Fruit fly (Drosophila melanogaster) whole organism, embryonic: ENCODE data around the gene CG4594.

ENCODE experiments used
- CG11723 ChIP-seq: fragments of 200-800 bp; sonication (Bioruptor generic); optimal IDR thresholded peaks from 2 replicates; lab custom pipeline; 2017; ENCODE audit warnings: missing biosample characterization, mild to moderate bottlenecking, missing genetic modification characterization
- CG1233 ChIP-seq: fragments of 200-800 bp; sonication (Bioruptor generic); optimal IDR thresholded peaks from 4 replicates; lab custom pipeline; 2018; ENCODE audit warnings: missing biosample characterization, mild to moderate bottlenecking, missing genetic modification characterization
- CG13296 ChIP-seq: fragments of 200-800 bp; sonication (Bioruptor generic); optimal IDR thresholded peaks from 3 replicates; lab custom pipeline; 2018; ENCODE audit warnings: missing biosample characterization, mild to moderate bottlenecking, missing genetic modification characterization
- CG13424 ChIP-seq: fragments of 200-800 bp; sonication (Bioruptor generic); optimal IDR thresholded peaks from 2 replicates; lab custom pipeline; 2019; ENCODE audit warnings: missing biosample characterization, mild to moderate bottlenecking, missing genetic modification characterization, moderate library complexity
- CG13894 ChIP-seq: fragments of 200-800 bp; sonication (Bioruptor generic); optimal IDR thresholded peaks from 3 replicates; lab custom pipeline; 2018; ENCODE audit warnings: missing biosample characterization, mild to moderate bottlenecking, missing genetic modification characterization, moderate library complexity
- CG14441 ChIP-seq: fragments of 200-800 bp; sonication (Bioruptor generic); IDR thresholded peaks from 2 replicates; pipeline ENCODE4 v1.3.6; 2022; ENCODE audit warnings: missing biosample characterization, missing genetic modification characterization
- CG15696 ChIP-seq: fragments of 200-800 bp; sonication (Bioruptor generic); optimal IDR thresholded peaks from 2 replicates; lab custom pipeline; 2019; ENCODE audit warnings: missing biosample characterization, mild to moderate bottlenecking, missing genetic modification characterization, moderate library complexity
- CG1603 ChIP-seq: fragments of 200-800 bp; sonication (Bioruptor generic); optimal IDR thresholded peaks from 2 replicates; lab custom pipeline; 2019; ENCODE audit warnings: missing biosample characterization, mild to moderate bottlenecking, missing genetic modification characterization, moderate library complexity
- CG16863 ChIP-seq: fragments of 200-800 bp; sonication (Bioruptor generic); optimal IDR thresholded peaks from 3 replicates; lab custom pipeline; 2016; ENCODE audit warnings: missing biosample characterization, missing genetic modification characterization
- CG17568 ChIP-seq: fragments of 200-800 bp; sonication (Bioruptor generic); optimal IDR thresholded peaks from 2 replicates; lab custom pipeline; 2018; ENCODE audit warnings: missing biosample characterization, mild to moderate bottlenecking, missing genetic modification characterization, moderate library complexity
- CG2199 ChIP-seq: fragments of 200-800 bp; sonication (Bioruptor generic); IDR thresholded peaks from 3 replicates; pipeline ENCODE4 v1.3.6; 2022; ENCODE audit warnings: missing biosample characterization, missing genetic modification characterization
- CG2889 ChIP-seq: fragments of 200-800 bp; sonication (Bioruptor generic); IDR thresholded peaks from 3 replicates; pipeline ENCODE4 v1.3.6; 2022; ENCODE audit warnings: missing biosample characterization, missing genetic modification characterization
- CG32532 ChIP-seq: fragments of 200-800 bp; sonication (Bioruptor generic); IDR thresholded peaks from 2 replicates; pipeline ENCODE4 v1.3.6; 2022; ENCODE audit warnings: missing biosample characterization, missing genetic modification characterization
- CG3726 ChIP-seq: fragments of 200-800 bp; sonication (Bioruptor generic); IDR thresholded peaks from 3 replicates; pipeline ENCODE4, ENCODE4 v1.3.6; 2022; ENCODE audit warnings: missing biosample characterization, missing genetic modification characterization
- CG4360 ChIP-seq: fragments of 200-800 bp; sonication (Bioruptor generic); IDR thresholded peaks from 2 replicates; pipeline ENCODE4 v1.3.6; 2022; ENCODE audit warnings: missing biosample characterization, missing genetic modification characterization
- CG7372 ChIP-seq: fragments of 200-800 bp; sonication (Bioruptor generic); IDR thresholded peaks from 2 replicates; pipeline ENCODE4 v1.3.6; 2022; ENCODE audit warnings: missing biosample characterization, missing genetic modification characterization
- CG8944 ChIP-seq: fragments of 200-800 bp; sonication (Bioruptor generic); optimal IDR thresholded peaks from 3 replicates; lab custom pipeline; 2016; ENCODE audit warnings: missing biosample characterization, missing genetic modification characterization
- D19B ChIP-seq: fragments of 200-800 bp; sonication (Bioruptor generic); optimal IDR thresholded peaks from 2 replicates; lab custom pipeline; 2017; ENCODE audit warnings: missing biosample characterization, mild to moderate bottlenecking, missing genetic modification characterization
- Deaf1 ChIP-seq: fragments of 200-800 bp; optimal IDR thresholded peaks from 3 replicates; lab custom pipeline; 2019; ENCODE audit warnings: missing biosample characterization, mild to moderate bottlenecking, missing genetic modification characterization, moderate library complexity
- Dfd ChIP-seq, 2 experiments: fragments of >200 bp; optimal IDR thresholded peaks; 2 replicates each; lab custom pipeline; 2017; ENCODE audit warnings: missing biosample characterization in 2 of 2, missing genetic modification characterization in 2 of 2
- Hand ChIP-seq: fragments of 200-800 bp; sonication (Bioruptor generic); optimal IDR thresholded peaks from 2 replicates; lab custom pipeline; 2017; ENCODE audit warnings: mild to moderate bottlenecking, missing biosample characterization, missing genetic modification reagents, missing genetic modification characterization
- Hr51 ChIP-seq, 2 experiments: fragments of 200-800 bp; sonication (Bioruptor generic); optimal IDR thresholded peaks; 2 replicates in 1 of 2; 3 replicates in 1 of 2; lab custom pipeline; 2016 to 2018; ENCODE audit warnings: missing biosample characterization in 2 of 2, missing genetic modification characterization in 2 of 2, mild to moderate bottlenecking in 1 of 2, moderate library complexity in 1 of 2
- Med ChIP-seq: fragments of 200-800 bp; sonication (Bioruptor generic); peaks from one replicate; lab custom pipeline; 2016; ENCODE audit warnings: missing biosample characterization, missing genetic modification characterization, mild to moderate bottlenecking, inconsistent platforms, moderate library complexity
- Meics ChIP-seq: fragments of 200-800 bp; sonication (Bioruptor generic); optimal IDR thresholded peaks from 2 replicates; lab custom pipeline; 2017; ENCODE audit warnings: missing biosample characterization, mild to moderate bottlenecking, missing genetic modification characterization
- NK7.1 ChIP-seq: fragments of 200-800 bp; sonication (Bioruptor generic); optimal IDR thresholded peaks from 3 replicates; lab custom pipeline; 2016; ENCODE audit warnings: missing biosample characterization, missing genetic modification characterization
- Nf-YB ChIP-seq: fragments of 200-800 bp; sonication (Bioruptor generic); optimal IDR thresholded peaks from 3 replicates; lab custom pipeline; 2019; ENCODE audit warnings: missing biosample characterization, mild to moderate bottlenecking, missing genetic modification characterization, moderate library complexity
- Oli ChIP-seq: fragments of 200-800 bp; sonication (Bioruptor generic); optimal IDR thresholded peaks from 2 replicates; lab custom pipeline; 2018; ENCODE audit warnings: missing biosample characterization, mild to moderate bottlenecking, missing genetic modification characterization, moderate library complexity
- Ptx1 ChIP-seq: fragments of 200-800 bp; sonication (Bioruptor generic); IDR thresholded peaks from 2 replicates; pipeline ENCODE4 v1.3.6; 2022; ENCODE audit warnings: missing biosample characterization, missing genetic modification characterization
- Rfx ChIP-seq: fragments of 200-800 bp; sonication (Bioruptor generic); IDR thresholded peaks from 2 replicates; pipeline ENCODE4 v1.3.6; 2022; ENCODE audit warnings: missing biosample characterization, missing genetic modification characterization
- Sox100B ChIP-seq: fragments of 200-800 bp; sonication (Bioruptor generic); optimal IDR thresholded peaks from 3 replicates; lab custom pipeline; 2018; ENCODE audit warnings: missing biosample characterization, mild to moderate bottlenecking, missing genetic modification characterization
- abd-A ChIP-seq: fragments of 200-800 bp; sonication (Bioruptor generic); optimal IDR thresholded peaks from 3 replicates; lab custom pipeline; 2019; ENCODE audit warnings: missing biosample characterization, mild to moderate bottlenecking, missing genetic modification characterization, moderate library complexity
- cg ChIP-seq: fragments of 200-800 bp; sonication (Bioruptor generic); optimal IDR thresholded peaks from 3 replicates; lab custom pipeline; 2019; ENCODE audit warnings: missing biosample characterization, mild to moderate bottlenecking, missing genetic modification characterization, moderate library complexity
- chif ChIP-seq, 2 experiments: fragments of 200-800 bp; sonication (Bioruptor generic); optimal IDR thresholded peaks; 3 replicates each; lab custom pipeline; 2016; ENCODE audit warnings: missing biosample characterization in 2 of 2, missing genetic modification characterization in 2 of 2
- chinmo ChIP-seq: fragments of 200-800 bp; sonication (Bioruptor generic); IDR thresholded peaks from 4 replicates; pipeline ENCODE4 v1.3.6; 2022; ENCODE audit warnings: missing biosample characterization, missing genetic modification characterization; ENCODE audit not compliant: partially characterized antibody
- grn ChIP-seq: fragments of 200-800 bp; sonication (Bioruptor generic); optimal IDR thresholded peaks from 3 replicates; lab custom pipeline; 2017; ENCODE audit warnings: missing biosample characterization, missing genetic modification characterization
- gsb-n ChIP-seq: fragments of 200-800 bp; sonication (Bioruptor generic); optimal IDR thresholded peaks from 3 replicates; lab custom pipeline; 2018; ENCODE audit warnings: missing biosample characterization, mild to moderate bottlenecking, missing genetic modification characterization
- ham ChIP-seq: fragments of 200-800 bp; sonication (Bioruptor generic); IDR thresholded peaks from 2 replicates; pipeline ENCODE4 v1.3.6; 2022; ENCODE audit warnings: missing biosample characterization, missing genetic modification characterization
- kah ChIP-seq: fragments of 200-800 bp; sonication (Bioruptor generic); optimal IDR thresholded peaks from 2 replicates; lab custom pipeline; 2018; ENCODE audit warnings: missing biosample characterization, mild to moderate bottlenecking, missing genetic modification characterization
- pnt ChIP-seq: fragments of 200-800 bp; sonication (Bioruptor generic); optimal IDR thresholded peaks from 3 replicates; lab custom pipeline; 2016; ENCODE audit warnings: missing biosample characterization, missing genetic modification characterization
- sd ChIP-seq: fragments of 200-800 bp; sonication (Bioruptor generic); optimal IDR thresholded peaks from 3 replicates; lab custom pipeline; 2018; ENCODE audit warnings: missing biosample characterization, mild to moderate bottlenecking, missing genetic modification characterization, moderate library complexity
- sqz ChIP-seq: fragments of 200-800 bp; sonication (Bioruptor generic); optimal IDR thresholded peaks from 3 replicates; lab custom pipeline; 2018; ENCODE audit warnings: missing biosample characterization, mild to moderate bottlenecking, missing genetic modification characterization
- sr ChIP-seq: fragments of 200-800 bp; sonication (Bioruptor generic); IDR thresholded peaks from 3 replicates; pipeline ENCODE4 v1.3.6; 2022; ENCODE audit warnings: missing biosample characterization, missing genetic modification characterization
- tap ChIP-seq: fragments of 200-800 bp; optimal IDR thresholded peaks from 3 replicates; lab custom pipeline; 2019; ENCODE audit warnings: missing biosample characterization, mild to moderate bottlenecking, missing genetic modification characterization, moderate library complexity
- usp ChIP-seq: fragments of >200 bp; optimal IDR thresholded peaks from 2 replicates; lab custom pipeline; 2017; ENCODE audit warnings: missing biosample characterization, missing genetic modification characterization
- vvl ChIP-seq: fragments of 200-800 bp; sonication (Bioruptor generic); IDR thresholded peaks from 2 replicates; pipeline ENCODE4 v1.3.6; 2022; ENCODE audit warnings: missing biosample characterization, missing genetic modification characterization
- zen2 ChIP-seq: fragments of 200-800 bp; sonication (Bioruptor generic); IDR thresholded peaks from 3 replicates; pipeline ENCODE4 v1.3.6; 2022; ENCODE audit warnings: missing biosample characterization, missing genetic modification characterization; ENCODE audit not compliant: partially characterized antibody

CG4594 gene

DNA sequence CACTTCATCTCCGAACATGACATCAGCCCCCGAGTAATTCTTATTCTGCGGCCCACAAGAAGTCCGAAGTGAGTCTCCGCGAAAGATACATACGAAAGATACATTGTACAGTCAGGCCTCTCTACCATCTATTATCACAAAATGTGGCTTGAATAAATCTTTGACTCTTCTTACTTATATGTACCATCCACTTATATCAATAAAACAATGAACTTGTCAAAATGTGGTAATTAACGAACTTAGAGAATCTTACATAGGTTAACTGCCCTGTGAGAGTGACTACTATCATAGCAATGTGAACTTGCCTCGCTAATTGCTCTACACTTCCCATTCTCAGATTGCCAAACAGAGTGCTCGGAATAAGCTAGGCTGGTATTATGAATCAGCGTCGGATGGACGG lies 13.3 kb upstream of the CG4594 start (continued):
- TF ChIP-seq chif (GFP tag; optimal IDR thresholded peaks at IDR 0.05; lab: Kevin White, UChicago), result no peak
- 0 out of 2 replicates have a peak, but pooled peaks have one; percentile 22 for TF ChIP-seq Ptx1 (GFP tag; lab: Robert Waterston, UW)
- peak; percentile 48; the same call in 1 of the 2 replicates for TF ChIP-seq CG32532
- peak; percentile 33; the same call in 1 of the 2 replicates for TF ChIP-seq Rfx
- 0 out of 2 replicates have a peak, but pooled peaks have one; percentile 29 for TF ChIP-seq CG14441 (GFP tag; lab: Robert Waterston, UW)
- TF ChIP-seq, all 482 proteins: peak for 10

DNA sequence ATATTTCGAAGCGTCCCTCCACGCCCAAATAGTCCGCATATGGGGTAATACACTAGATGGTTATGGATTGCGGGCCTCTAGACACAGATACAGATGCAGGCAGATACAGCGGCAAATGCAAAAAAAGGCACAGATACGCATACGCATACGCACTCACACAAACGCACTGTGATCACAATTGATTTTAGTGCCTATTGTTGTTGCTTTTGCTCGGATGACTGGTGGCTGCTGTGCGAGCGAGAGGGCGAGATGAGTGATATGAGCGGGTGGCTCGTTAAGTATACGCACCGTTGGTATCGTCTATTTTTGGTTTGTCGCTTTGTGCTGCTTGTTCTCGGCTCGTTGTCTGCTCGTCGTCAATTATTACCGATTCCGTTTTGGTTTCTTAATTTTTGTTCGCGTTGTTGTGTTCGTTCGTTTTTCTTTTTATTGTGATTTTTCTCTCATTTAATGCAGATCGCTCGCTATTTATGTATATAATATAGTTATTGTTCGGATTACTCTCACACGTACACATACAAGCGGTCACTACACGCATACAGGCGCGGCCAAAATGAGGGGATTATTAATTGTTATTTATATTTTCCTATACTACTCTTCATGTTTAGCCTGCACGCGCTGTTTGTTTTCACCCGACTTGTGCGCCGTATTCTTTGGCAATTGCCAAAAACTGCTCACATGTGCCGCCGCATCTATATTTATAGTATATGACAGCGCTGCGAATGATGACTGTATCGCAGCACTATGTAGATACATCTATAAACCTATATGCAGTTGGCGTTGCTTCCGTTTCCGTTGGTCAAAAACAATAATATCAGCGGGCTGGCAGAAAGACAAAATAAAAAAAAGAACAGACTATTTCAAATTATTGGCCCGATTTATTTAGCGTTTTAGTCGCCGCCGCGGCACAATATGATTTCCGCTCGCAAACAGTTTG lies 12.4 kb upstream of the CG4594 start:
- TF ChIP-seq grn (GFP tag; lab: Kevin White, UChicago) (peak; percentile 14), CG1233 (GFP tag; lab: Kevin White, UChicago) (no peak), pnt (GFP tag; lab: Kevin White, UChicago) (no peak), CG11723 (GFP tag; lab: Kevin White, UChicago) (no peak), Sox100B (GFP tag; lab: Kevin White, UChicago) (peak; percentile 4), CG16863 (GFP tag; lab: Kevin White, UChicago) (no peak), CG2889 (GFP tag; lab: Robert Waterston, UW) (no peak), CG8944 (no peak), abd-A (tag; lab: Kevin White, UChicago) (peak; percentile 90), gsb-n (tag; lab: Kevin White, UChicago) (no peak), Med (GFP tag; lab: Kevin White, UChicago) (peak; percentile 86), CG13296 (GFP tag; lab: Kevin White, UChicago) (no peak), sqz (GFP tag; lab: Kevin White, UChicago) (peak; percentile 23), CG3726 (GFP tag; lab: Robert Waterston, UW) (0 out of 3 replicates have a peak, but pooled peaks have one; percentile 12), tap (tag; lab: Kevin White, UChicago) (no peak), ham (GFP tag; lab: Robert Waterston, UW) (no peak), Deaf1 (tag; lab: Kevin White, UChicago) (peak; percentile 52), Nf-YB (GFP tag; lab: Kevin White, UChicago) (peak; percentile 33), CG17568 (no peak), CG13424 (tag; lab: Kevin White, UChicago) (no peak), kah (GFP tag; lab: Kevin White, UChicago) (peak; percentile 78), zen2 (GFP tag; lab: Robert Waterston, UW) (0 out of 3 replicates have a peak, but pooled peaks have one; percentile 32), sr (GFP tag; lab: Robert Waterston, UW) (no peak), CG1603 (tag; lab: Kevin White, UChicago) (no peak), Oli (no peak), Meics (no peak), D19B (GFP tag; lab: Kevin White, UChicago) (peak; percentile 73), Hr51 (GFP tag; optimal IDR thresholded peaks at IDR 0.05; lab: Kevin White, UChicago) (no peak), Hand (GFP tag; lab: Kevin White, UChicago) (no peak), usp (GFP tag; lab: Kevin White, UChicago) (no peak), CG13894 (tag; lab: Kevin White, UChicago) (peak; percentile 0), chinmo (peak; percentile 96), CG4360 (GFP tag; lab: Robert Waterston, UW) (peak; percentile 92), cg (GFP tag; lab: Kevin White, UChicago) (peak; percentile 85), CG2199 (GFP tag; lab: Robert Waterston, UW) (peak; percentile 67; the same call in 1 of the 3 replicates), Dfd (GFP tag; optimal IDR thresholded peaks at IDR 0.05; lab: Kevin White, UChicago) (no peak), CG15696 (no peak), NK7.1 (no peak), vvl (peak; percentile 7; the same call in 1 of the 2 replicates), CG7372 (GFP tag; lab: Robert Waterston, UW) (peak; percentile 96), sd (tag; lab: Kevin White, UChicago) (peak; percentile 40)
